Worm (Caenorhabditis elegans) whole organism, L3 larva: ENCODE data around the gene dhs-21.

Experiments
- ZK546.5 ChIP-seq: sonication (generic microtip); optimal IDR thresholded peaks from 2 replicates; lab custom pipeline; 2017; ENCODE audit warnings: missing biosample characterization, missing genetic modification characterization
- daf-12 ChIP-seq: fragments of 150-350 bp; optimal IDR thresholded peaks from 2 replicates; lab custom pipeline; 2014; ENCODE audit warnings: missing biosample characterization, missing genetic modification reagents, missing genetic modification characterization
- elt-2 ChIP-seq: sonication (generic microtip); optimal IDR thresholded peaks from 2 replicates; lab custom pipeline; 2016; ENCODE audit warnings: missing genetic modification reagents, mild to moderate bottlenecking, missing genetic modification characterization, missing compliant biosample characterization
- lin-15B ChIP-seq: fragments of 150-350 bp; optimal IDR thresholded peaks from 2 replicates; lab custom pipeline; 2014; ENCODE audit warnings: missing biosample characterization, missing genetic modification characterization
- mml-1 ChIP-seq: fragments of 150-350 bp; sonication (generic microtip); optimal IDR thresholded peaks from 3 replicates; lab custom pipeline; 2014; ENCODE audit warnings: missing biosample characterization, missing genetic modification characterization
- nhr-12 ChIP-seq: fragments of 150-350 bp; optimal IDR thresholded peaks from 2 replicates; lab custom pipeline; 2014; ENCODE audit warnings: missing biosample characterization, missing genetic modification characterization
- nhr-76 ChIP-seq: fragments of 150-350 bp; sonication (generic microtip); optimal IDR thresholded peaks from 5 replicates; lab custom pipeline; 2014; ENCODE audit warnings: missing biosample characterization, missing genetic modification characterization
- pqm-1 ChIP-seq: fragments of 150-350 bp; optimal IDR thresholded peaks from 2 replicates; lab custom pipeline; 2017; ENCODE audit warnings: missing biosample characterization, missing genetic modification characterization, inconsistent platforms
- snpc-4 ChIP-seq: fragments of 150-350 bp; optimal IDR thresholded peaks from 2 replicates; lab custom pipeline; 2014; ENCODE audit warnings: missing biosample characterization, missing genetic modification characterization
- unc-39 ChIP-seq: sonication (generic microtip); optimal IDR thresholded peaks from 4 replicates; lab custom pipeline; 2017; ENCODE audit warnings: missing biosample characterization, missing genetic modification characterization
- unc-62 ChIP-seq: fragments of 150-350 bp; sonication (generic microtip); optimal IDR thresholded peaks from 4 replicates; lab custom pipeline; 2014; ENCODE audit warnings: missing biosample characterization, missing genetic modification reagents, missing genetic modification characterization
- ztf-11 ChIP-seq: fragments of 150-350 bp; optimal IDR thresholded peaks from 2 replicates; lab custom pipeline; 2014; ENCODE audit warnings: missing biosample characterization, missing genetic modification characterization

DNA sequence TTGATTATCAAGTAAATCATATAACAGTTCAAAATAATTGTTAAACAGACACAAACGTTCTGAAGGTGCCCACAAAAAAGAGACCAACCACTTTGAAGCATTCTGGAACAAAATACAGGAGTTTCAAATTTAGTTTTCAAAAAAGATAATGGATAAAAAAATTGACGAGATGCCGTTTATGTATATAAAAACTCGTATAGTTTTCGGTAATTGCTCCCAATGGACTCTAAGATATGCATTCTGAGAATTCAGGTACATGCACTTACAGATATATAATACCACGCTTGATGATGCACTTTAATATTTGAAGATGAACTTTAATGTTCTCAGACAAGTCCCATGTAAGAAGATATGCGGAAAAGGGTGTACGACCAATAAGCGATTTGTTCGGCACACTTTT is 14.8 kb downstream of the dhs-21 start, which contains the start of gene str-181:
- TF ChIP-seq unc-62 (no peak), elt-2 (tag; lab: Kevin White, UChicago) (no peak), unc-39 (tag; lab: Kevin White, UChicago) (no peak), ZK546.5 (tag; lab: Kevin White, UChicago) (no peak), nhr-12 (tag; lab: Kevin White, UChicago) (no peak), snpc-4 (no peak), ztf-11 (tag; lab: Kevin White, UChicago) (no peak), mml-1 (tag; lab: Kevin White, UChicago) (no peak), daf-12 (tag; lab: Kevin White, UChicago) (no peak), lin-15B (tag; lab: Kevin White, UChicago) (no peak), nhr-76 (tag; lab: Kevin White, UChicago) (no peak), pqm-1 (tag; lab: Kevin White, UChicago) (no peak)
